Fruit fly (Drosophila melanogaster) whole organism, embryonic: Measurements from ENCODE around the gene Z600.
A peak's percentile ranks its signal among the peaks of the same experiment; 100 is the strongest.

Experiments used
- Abd-B ChIP-seq: fragments of 200-800 bp; sonication (Bioruptor generic); optimal IDR thresholded peaks from 2 replicates; lab custom pipeline; 2018; ENCODE audit warnings: missing biosample characterization, mild to moderate bottlenecking, missing genetic modification characterization, moderate library complexity
- Bteb2 ChIP-seq: fragments of 200-800 bp; sonication (Bioruptor generic); optimal IDR thresholded peaks from 2 replicates; lab custom pipeline; 2016; ENCODE audit warnings: missing biosample characterization, missing genetic modification characterization
- CG10543 ChIP-seq: fragments of 200-800 bp; sonication (Bioruptor generic); optimal IDR thresholded peaks from 3 replicates; lab custom pipeline; 2017; ENCODE audit warnings: missing biosample characterization, mild to moderate bottlenecking, missing genetic modification characterization, moderate library complexity
- CG1233 ChIP-seq: fragments of 200-800 bp; sonication (Bioruptor generic); optimal IDR thresholded peaks from 4 replicates; lab custom pipeline; 2018; ENCODE audit warnings: missing biosample characterization, mild to moderate bottlenecking, missing genetic modification characterization
- CG13624 ChIP-seq: fragments of 200-800 bp; sonication (Bioruptor generic); optimal IDR thresholded peaks from 2 replicates; lab custom pipeline; 2016; ENCODE audit warnings: missing biosample characterization, missing genetic modification characterization
- CG15696 ChIP-seq: fragments of 200-800 bp; sonication (Bioruptor generic); optimal IDR thresholded peaks from 2 replicates; lab custom pipeline; 2019; ENCODE audit warnings: missing biosample characterization, mild to moderate bottlenecking, missing genetic modification characterization, moderate library complexity
- CG16779 ChIP-seq: fragments of 200-800 bp; sonication (Bioruptor generic); IDR thresholded peaks from 2 replicates; pipeline ENCODE4 v1.3.6; 2022; ENCODE audit warnings: missing biosample characterization, missing genetic modification characterization
- CG1792 ChIP-seq: fragments of 200-800 bp; sonication (Bioruptor generic); optimal IDR thresholded peaks from 2 replicates; lab custom pipeline; 2016; ENCODE audit warnings: missing biosample characterization, missing genetic modification characterization
- CG2120 ChIP-seq: fragments of 200-800 bp; sonication (Bioruptor generic); optimal IDR thresholded peaks from 3 replicates; lab custom pipeline; 2016; ENCODE audit warnings: missing biosample characterization, missing genetic modification characterization
- CG31441 ChIP-seq: fragments of 200-800 bp; sonication (Bioruptor generic); IDR thresholded peaks from 2 replicates; pipeline ENCODE4 v1.3.6; 2022; ENCODE audit warnings: missing biosample characterization, missing genetic modification characterization
- CG34376 ChIP-seq: fragments of 200-800 bp; sonication (Bioruptor generic); optimal IDR thresholded peaks from 2 replicates; lab custom pipeline; 2018; ENCODE audit warnings: missing biosample characterization, mild to moderate bottlenecking, missing genetic modification characterization
- CG3838 ChIP-seq: fragments of 200-800 bp; sonication (Bioruptor generic); optimal IDR thresholded peaks from 3 replicates; lab custom pipeline; 2016; ENCODE audit warnings: missing biosample characterization, missing genetic modification characterization
- CG4328 ChIP-seq: fragments of 200-800 bp; sonication (Bioruptor generic); optimal IDR thresholded peaks from 3 replicates; lab custom pipeline; 2017; ENCODE audit warnings: missing biosample characterization, missing genetic modification reagents, missing genetic modification characterization
- CG4424 ChIP-seq: fragments of 200-800 bp; sonication (Bioruptor generic); optimal IDR thresholded peaks from 3 replicates; lab custom pipeline; 2016; ENCODE audit warnings: missing biosample characterization, missing genetic modification characterization
- CG6791 ChIP-seq: fragments of 200-800 bp; sonication (Bioruptor generic); IDR thresholded peaks from 3 replicates; pipeline ENCODE4 v1.3.6; 2022; ENCODE audit warnings: missing biosample characterization, missing genetic modification characterization; ENCODE audit not compliant: partially characterized antibody
- CG7271 ChIP-seq: fragments of 200-800 bp; sonication (Bioruptor generic); optimal IDR thresholded peaks from 2 replicates; lab custom pipeline; 2018; ENCODE audit warnings: missing biosample characterization, mild to moderate bottlenecking, missing genetic modification characterization, moderate library complexity
- CG7372 ChIP-seq: fragments of 200-800 bp; sonication (Bioruptor generic); IDR thresholded peaks from 2 replicates; pipeline ENCODE4 v1.3.6; 2022; ENCODE audit warnings: missing biosample characterization, missing genetic modification characterization
- CG8290 ChIP-seq, 3 experiments: fragments of 200-800 bp; sonication (Bioruptor generic); optimal IDR thresholded peaks; 2 replicates each; lab custom pipeline; 2016 to 2019; ENCODE audit warnings: missing biosample characterization in 3 of 3, missing genetic modification characterization in 3 of 3, mild to moderate bottlenecking in 2 of 3, moderate library complexity in 1 of 3
- CG9876 ChIP-seq: fragments of 200-800 bp; sonication (Bioruptor generic); optimal IDR thresholded peaks from 2 replicates; lab custom pipeline; 2016; ENCODE audit warnings: missing biosample characterization, missing genetic modification characterization
- D ChIP-seq, 2 experiments: fragments of 200-800 bp in 1 of 2; fragments of >200 bp in 1 of 2; sonication (Bioruptor generic) in 1 of 2; optimal IDR thresholded peaks; 2 replicates in 1 of 2; 3 replicates in 1 of 2; lab custom pipeline; 2017; ENCODE audit warnings: mild to moderate bottlenecking in 1 of 2, missing biosample characterization in 1 of 2, missing genetic modification characterization in 1 of 2, missing genetic modification reagents in 1 of 2
- Deaf1 ChIP-seq: fragments of 200-800 bp; optimal IDR thresholded peaks from 3 replicates; lab custom pipeline; 2019; ENCODE audit warnings: missing biosample characterization, mild to moderate bottlenecking, missing genetic modification characterization, moderate library complexity
- Eip74EF ChIP-seq, 2 experiments: fragments of 200-800 bp in 1 of 2; fragments of >200 bp in 1 of 2; sonication (Bioruptor generic) in 1 of 2; optimal IDR thresholded peaks; 2 replicates each; lab custom pipeline; 2017 to 2019; ENCODE audit warnings: missing biosample characterization in 2 of 2, missing genetic modification characterization in 2 of 2, mild to moderate bottlenecking in 1 of 2, moderate library complexity in 1 of 2
- H2.0 ChIP-seq: fragments of 200-800 bp; sonication (Bioruptor generic); IDR thresholded peaks from 2 replicates; pipeline ENCODE4 v1.3.6; 2022; ENCODE audit warnings: missing biosample characterization, missing genetic modification characterization
- Med ChIP-seq: fragments of 200-800 bp; sonication (Bioruptor generic); peaks from one replicate; lab custom pipeline; 2016; ENCODE audit warnings: missing biosample characterization, missing genetic modification characterization, mild to moderate bottlenecking, inconsistent platforms, moderate library complexity
- Mes4 ChIP-seq: fragments of 200-800 bp; sonication (Bioruptor generic); optimal IDR thresholded peaks from 2 replicates; lab custom pipeline; 2016; ENCODE audit warnings: missing biosample characterization, missing genetic modification characterization
- Nf-YA ChIP-seq: fragments of 200-800 bp; sonication (Bioruptor generic); IDR thresholded peaks from 2 replicates; pipeline ENCODE4 v1.3.6; 2022; ENCODE audit warnings: missing biosample characterization, missing genetic modification characterization
- PHDP ChIP-seq: fragments of 200-800 bp; sonication (Bioruptor generic); optimal IDR thresholded peaks from 3 replicates; lab custom pipeline; 2018; ENCODE audit warnings: missing biosample characterization, mild to moderate bottlenecking, missing genetic modification characterization, moderate library complexity
- Ravus ChIP-seq: fragments of 200-800 bp; sonication (Bioruptor generic); IDR thresholded peaks from 2 replicates; pipeline ENCODE4 v1.3.6; 2022; ENCODE audit warnings: missing biosample characterization, missing genetic modification characterization
- bigmax ChIP-seq: fragments of 200-800 bp; sonication (Bioruptor generic); optimal IDR thresholded peaks from 2 replicates; lab custom pipeline; 2018; ENCODE audit warnings: missing biosample characterization, mild to moderate bottlenecking, missing genetic modification characterization
- chinmo ChIP-seq: fragments of 200-800 bp; sonication (Bioruptor generic); IDR thresholded peaks from 4 replicates; pipeline ENCODE4 v1.3.6; 2022; ENCODE audit warnings: missing biosample characterization, missing genetic modification characterization; ENCODE audit not compliant: partially characterized antibody
- corto ChIP-seq: fragments of 200-800 bp; sonication (Bioruptor generic); optimal IDR thresholded peaks from 2 replicates; lab custom pipeline; 2016; ENCODE audit warnings: missing biosample characterization, mild to moderate bottlenecking, missing genetic modification characterization, moderate library complexity
- disco-r ChIP-seq: fragments of 200-800 bp; sonication (Bioruptor generic); optimal IDR thresholded peaks from 2 replicates; lab custom pipeline; 2016; ENCODE audit warnings: missing biosample characterization, missing genetic modification characterization
- dm ChIP-seq: fragments of 200-800 bp; sonication (Bioruptor generic); optimal IDR thresholded peaks from 3 replicates; lab custom pipeline; 2016; ENCODE audit warnings: missing biosample characterization, missing genetic modification characterization
- eve ChIP-seq, 2 experiments: fragments of >200 bp; optimal IDR thresholded peaks; 2 replicates each; lab custom pipeline; 2017; ENCODE audit warnings: missing biosample characterization in 2 of 2, missing genetic modification characterization in 2 of 2
- fd96Cb ChIP-seq: fragments of 200-800 bp; sonication (Bioruptor generic); optimal IDR thresholded peaks from 2 replicates; lab custom pipeline; 2018; ENCODE audit warnings: missing biosample characterization, mild to moderate bottlenecking, missing genetic modification characterization, moderate library complexity
- gcm2 ChIP-seq: fragments of 200-800 bp; sonication (Bioruptor generic); optimal IDR thresholded peaks from 2 replicates; lab custom pipeline; 2016; ENCODE audit warnings: missing biosample characterization, missing genetic modification characterization
- grn ChIP-seq: fragments of 200-800 bp; sonication (Bioruptor generic); optimal IDR thresholded peaks from 3 replicates; lab custom pipeline; 2017; ENCODE audit warnings: missing biosample characterization, missing genetic modification characterization
- hkb ChIP-seq, 2 experiments: fragments of 200-800 bp in 1 of 2; fragments of >200 bp in 1 of 2; sonication (Bioruptor generic) in 1 of 2; IDR thresholded peaks in 1 of 2; optimal IDR thresholded peaks in 1 of 2; 2 replicates each; pipeline versions ENCODE4 v1.3.6 to Lab custom; 2017 to 2022; ENCODE audit warnings: missing biosample characterization in 1 of 2, missing genetic modification characterization in 1 of 2
- jing ChIP-seq: fragments of 200-800 bp; sonication (Bioruptor generic); optimal IDR thresholded peaks from 2 replicates; lab custom pipeline; 2018; ENCODE audit warnings: missing biosample characterization, mild to moderate bottlenecking, missing genetic modification characterization
- klu ChIP-seq: fragments of 200-800 bp; sonication (Bioruptor generic); IDR thresholded peaks from 2 replicates; pipeline ENCODE4 v1.3.6; 2022; ENCODE audit warnings: missing biosample characterization, missing genetic modification characterization
- nerfin-1 ChIP-seq: fragments of 200-800 bp; sonication (Bioruptor generic); optimal IDR thresholded peaks from 3 replicates; lab custom pipeline; 2019; ENCODE audit warnings: missing biosample characterization, mild to moderate bottlenecking, missing genetic modification characterization, moderate library complexity
- nerfin-2 ChIP-seq: fragments of 200-800 bp; sonication (Bioruptor generic); IDR thresholded peaks from 2 replicates; pipeline ENCODE4 v1.3.6; 2022; ENCODE audit warnings: missing biosample characterization, missing genetic modification characterization; ENCODE audit not compliant: partially characterized antibody
- onecut ChIP-seq: fragments of 200-800 bp; sonication (Bioruptor generic); IDR thresholded peaks from 2 replicates; pipeline ENCODE4 v1.3.6; 2022; ENCODE audit warnings: missing biosample characterization, missing genetic modification characterization
- pb ChIP-seq: fragments of 200-800 bp; sonication (Bioruptor generic); optimal IDR thresholded peaks from 3 replicates; lab custom pipeline; 2016; ENCODE audit warnings: missing biosample characterization, missing genetic modification characterization
- peb ChIP-seq: fragments of 200-800 bp; sonication (Bioruptor generic); IDR thresholded peaks from 2 replicates; pipeline ENCODE4 v1.3.6; 2022; ENCODE audit warnings: missing biosample characterization, missing genetic modification characterization
- ro ChIP-seq: fragments of 200-800 bp; sonication (Bioruptor generic); IDR thresholded peaks from 2 replicates; pipeline ENCODE4 v1.3.6; 2022; ENCODE audit warnings: missing biosample characterization, missing genetic modification characterization
- sens ChIP-seq: fragments of 200-800 bp; sonication (Bioruptor generic); peaks from one replicate; lab custom pipeline; 2016; ENCODE audit warnings: missing biosample characterization, missing genetic modification characterization
- sisA ChIP-seq: fragments of 200-800 bp; sonication (Bioruptor generic); IDR thresholded peaks from 2 replicates; pipeline ENCODE4 v1.3.6; 2022; ENCODE audit warnings: missing biosample characterization, missing genetic modification characterization
- sug ChIP-seq: fragments of 200-800 bp; optimal IDR thresholded peaks from 2 replicates; lab custom pipeline; 2019; ENCODE audit warnings: missing biosample characterization, mild to moderate bottlenecking, missing genetic modification characterization, moderate library complexity
- zen ChIP-seq: fragments of 200-800 bp; sonication (Bioruptor generic); optimal IDR thresholded peaks from 3 replicates; lab custom pipeline; 2018; ENCODE audit warnings: missing biosample characterization, mild to moderate bottlenecking, missing genetic modification characterization, moderate library complexity

Gene Z600

dm6 chr3L:15516956-15517355, 8.1 kb downstream of the Z600 start, which contains the start of gene CG13454 (continued):
- TF ChIP-seq CG2120 (GFP tag; lab: Kevin White, UChicago) (no peak), sisA (GFP tag; lab: Robert Waterston, UW) (no peak), disco-r (GFP tag; lab: Kevin White, UChicago) (no peak), hkb (optimal IDR thresholded peaks at IDR 0.05; lab: Kevin White, UChicago) (no peak), hkb (GFP tag; IDR thresholded peaks at IDR 0.05; lab: Robert Waterston, UW) (no peak), CG4424 (GFP tag; lab: Kevin White, UChicago) (no peak), D (optimal IDR thresholded peaks at IDR 0.05; lab: Kevin White, UChicago) (no peak), D (GFP tag; optimal IDR thresholded peaks at IDR 0.05; lab: Kevin White, UChicago) (no peak), CG13624 (GFP tag; lab: Kevin White, UChicago) (no peak), Eip74EF (GFP tag; optimal IDR thresholded peaks at IDR 0.05; lab: Kevin White, UChicago) (no peak), zen (tag; lab: Kevin White, UChicago) (peak; percentile 69), CG1233 (GFP tag; lab: Kevin White, UChicago) (no peak), PHDP (tag; lab: Kevin White, UChicago) (no peak), Nf-YA (no peak), sens (peak; percentile 60), Mes4 (GFP tag; lab: Kevin White, UChicago) (no peak), CG6791 (no peak), klu (GFP tag; lab: Robert Waterston, UW) (no peak), ro (no peak), Abd-B (no peak)
- TF ChIP-seq, all 482 proteins: peak for 10

- TF ChIP-seq CG7372 (GFP tag; lab: Robert Waterston, UW) = no peak
- TF ChIP-seq CG15696 (tag; lab: Kevin White, UChicago) = peak; percentile 12
- TF ChIP-seq CG4328 (GFP tag; lab: Kevin White, UChicago) = no peak
- no peak for TF ChIP-seq CG9876 (GFP tag; lab: Kevin White, UChicago)
- no peak for TF ChIP-seq gcm2
- no peak for TF ChIP-seq Deaf1
- no peak for TF ChIP-seq CG16779 (GFP tag; lab: Robert Waterston, UW)
- TF ChIP-seq chinmo (GFP tag; lab: Robert Waterston, UW) = no peak
- no peak for TF ChIP-seq dm (GFP tag; lab: Kevin White, UChicago)
- peak; percentile 18 for TF ChIP-seq Med
- no peak for TF ChIP-seq peb (GFP tag; lab: Robert Waterston, UW)
- TF ChIP-seq nerfin-2 (GFP tag; lab: Robert Waterston, UW) = no peak
- TF ChIP-seq corto = no peak
- peak; percentile 9 for TF ChIP-seq sug (tag; lab: Kevin White, UChicago)
- TF ChIP-seq grn = peak; percentile 8
- TF ChIP-seq CG10543 (GFP tag; lab: Kevin White, UChicago) = no peak
- no peak for TF ChIP-seq CG3838 (GFP tag; lab: Kevin White, UChicago)
- no peak for TF ChIP-seq Bteb2
- TF ChIP-seq CG34376 (GFP tag; lab: Kevin White, UChicago) = peak; percentile 25
- 0 out of 2 replicates have a peak, but pooled peaks have one; percentile 18 for TF ChIP-seq H2.0 (GFP tag; lab: Robert Waterston, UW)
- no peak for TF ChIP-seq Ravus
- no peak for TF ChIP-seq CG1792 (GFP tag; lab: Kevin White, UChicago)
- no peak for TF ChIP-seq jing (GFP tag; lab: Kevin White, UChicago)
- TF ChIP-seq nerfin-1 (tag; lab: Kevin White, UChicago) = no peak
- no peak for TF ChIP-seq pb (GFP tag; lab: Kevin White, UChicago)
- no peak for TF ChIP-seq fd96Cb (tag; lab: Kevin White, UChicago)
- TF ChIP-seq CG7271 (tag; lab: Kevin White, UChicago) = no peak
- no peak for TF ChIP-seq sens
- TF ChIP-seq CG8290 (GFP tag; optimal IDR thresholded peaks at IDR 0.05; lab: Kevin White, UChicago) = no peak
- peak in 1 of 2 experiments; percentile 25 for TF ChIP-seq CG8290 (tag; optimal IDR thresholded peaks at IDR 0.05; lab: Kevin White, UChicago)
- TF ChIP-seq CG31441 = no peak
- no peak for TF ChIP-seq onecut (GFP tag; lab: Robert Waterston, UW)
- TF ChIP-seq bigmax (GFP tag; lab: Kevin White, UChicago) = no peak
- peak in 1 of 2 experiments; percentile 33 for TF ChIP-seq eve (GFP tag; optimal IDR thresholded peaks at IDR 0.05; lab: Kevin White, UChicago)
These were observed 8.6 kb downstream of the Z600 start for dm6 chr3L:15517508-15517907.
